Fruit fly (Drosophila melanogaster) whole organism: ENCODE results near the gene CG8861.

Experiments
- CG8478 ChIP-seq: fragments of >200 bp; optimal IDR thresholded peaks from 2 replicates; lab custom pipeline; 2018; ENCODE audit warnings: inconsistent platforms
- Dll ChIP-seq: fragments of >200 bp; optimal IDR thresholded peaks from 2 replicates; lab custom pipeline; 2017
- psq ChIP-seq: fragments of >200 bp; optimal IDR thresholded peaks from 2 replicates; lab custom pipeline; 2017

dm6 chr3R:9334592-9335518, 6.5 kb upstream of the CG8861 start, which contains the start of the genes Aduk and pasi2:
- TF ChIP-seq Dll (lab: Kevin White, UChicago) (no peak), psq (lab: Kevin White, UChicago) (no peak), CG8478 (lab: Kevin White, UChicago) (no peak)
